Fruit fly (Drosophila melanogaster) whole organism, adult: ENCODE measurements around the gene CG12439.

ENCODE experiments used
- CG11617 ChIP-seq: fragments of 200-800 bp; sonication (Bioruptor generic); optimal IDR thresholded peaks from 2 replicates; lab custom pipeline; 2017; ENCODE audit warnings: mild to moderate bottlenecking, missing biosample characterization, missing genetic modification reagents, missing genetic modification characterization
- CG12768 ChIP-seq: fragments of 200-800 bp; sonication (Bioruptor generic); optimal IDR thresholded peaks from 2 replicates; lab custom pipeline; 2017; ENCODE audit warnings: missing biosample characterization, missing genetic modification characterization, mild to moderate bottlenecking, moderate library complexity, missing genetic modification reagents
- CG14711 ChIP-seq: fragments of 200-800 bp; sonication (Bioruptor generic); optimal IDR thresholded peaks from 2 replicates; lab custom pipeline; 2018; ENCODE audit warnings: missing biosample characterization, mild to moderate bottlenecking, missing genetic modification characterization, moderate library complexity
- CG1620 ChIP-seq: fragments of 200-800 bp; sonication (Bioruptor generic); optimal IDR thresholded peaks from 2 replicates; lab custom pipeline; 2016; ENCODE audit warnings: missing biosample characterization, missing genetic modification characterization
- CG33017 ChIP-seq: fragments of 200-800 bp; sonication (Bioruptor generic); optimal IDR thresholded peaks from 2 replicates; lab custom pipeline; 2018; ENCODE audit warnings: missing biosample characterization, mild to moderate bottlenecking, missing genetic modification characterization, moderate library complexity
- CG5204 ChIP-seq: fragments of 200-800 bp; sonication (Bioruptor generic); optimal IDR thresholded peaks from 2 replicates; lab custom pipeline; 2016; ENCODE audit warnings: missing biosample characterization, missing genetic modification characterization
- CG7045 ChIP-seq: fragments of 200-800 bp; sonication (Bioruptor generic); optimal IDR thresholded peaks from 2 replicates; lab custom pipeline; 2017; ENCODE audit warnings: missing biosample characterization, mild to moderate bottlenecking, missing genetic modification characterization
- CG7101 ChIP-seq: fragments of 200-800 bp; sonication (Bioruptor generic); optimal IDR thresholded peaks from 2 replicates; lab custom pipeline; 2018; ENCODE audit warnings: missing biosample characterization, mild to moderate bottlenecking, missing genetic modification characterization, moderate library complexity
- Clk ChIP-seq: fragments of 200-800 bp; sonication (Bioruptor generic); optimal IDR thresholded peaks from 2 replicates; lab custom pipeline; 2017; ENCODE audit warnings: missing biosample characterization, missing genetic modification characterization
- Crg-1 ChIP-seq: fragments of 200-800 bp; sonication (Bioruptor generic); optimal IDR thresholded peaks from 2 replicates; lab custom pipeline; 2016; ENCODE audit warnings: missing biosample characterization, missing genetic modification characterization
- Hr96 ChIP-seq: fragments of 200-800 bp; sonication (Bioruptor generic); optimal IDR thresholded peaks from 2 replicates; lab custom pipeline; 2016; ENCODE audit warnings: missing biosample characterization, missing genetic modification characterization
- Mnt ChIP-seq: fragments of 200-800 bp; sonication (Bioruptor generic); optimal IDR thresholded peaks from 2 replicates; lab custom pipeline; 2016; ENCODE audit warnings: missing biosample characterization, mild to moderate bottlenecking, missing genetic modification characterization
- bab1 ChIP-seq: fragments of 200-800 bp; sonication (Bioruptor generic); optimal IDR thresholded peaks from 3 replicates; lab custom pipeline; 2019; ENCODE audit warnings: missing biosample characterization, mild to moderate bottlenecking, missing genetic modification characterization, moderate library complexity
- cic ChIP-seq: fragments of 200-800 bp; sonication (Bioruptor generic); optimal IDR thresholded peaks from 2 replicates; lab custom pipeline; 2017; ENCODE audit warnings: missing biosample characterization, mild to moderate bottlenecking, missing genetic modification characterization, moderate library complexity
- cnc ChIP-seq, 2 experiments: fragments of >200 bp; optimal IDR thresholded peaks; 2 replicates each; lab custom pipeline; 2017
- kay ChIP-seq: fragments of 200-800 bp; sonication (Bioruptor generic); peaks from one replicate; lab custom pipeline; 2016; ENCODE audit warnings: missing biosample characterization, missing genetic modification characterization, borderline replicate concordance
- ovo ChIP-seq: fragments of 200-800 bp; sonication (Bioruptor generic); optimal IDR thresholded peaks from 2 replicates; lab custom pipeline; 2016; ENCODE audit warnings: missing biosample characterization, missing genetic modification characterization
- pad ChIP-seq: fragments of 200-800 bp; sonication (Bioruptor generic); optimal IDR thresholded peaks from 3 replicates; lab custom pipeline; 2017; ENCODE audit warnings: missing biosample characterization, missing genetic modification characterization, mild to moderate bottlenecking, moderate library complexity, missing genetic modification reagents
- tj ChIP-seq: fragments of 200-800 bp; sonication (Bioruptor generic); optimal IDR thresholded peaks from 3 replicates; lab custom pipeline; 2017; ENCODE audit warnings: missing biosample characterization, mild to moderate bottlenecking, missing genetic modification characterization, moderate library complexity
- toe ChIP-seq: fragments of 200-800 bp; sonication (Bioruptor generic); optimal IDR thresholded peaks from 2 replicates; lab custom pipeline; 2016; ENCODE audit warnings: missing biosample characterization, missing genetic modification characterization

The CG12439 gene

dm6 chr2L:9125418-9125928, 48.6 kb downstream of the CG12439 start, which contains the start of gene CG32982:
TSS of gene CG32982 (plus strand) at chr2L:9125737.
- TF ChIP-seq toe (peak; percentile 87), kay (peak; percentile 53), Hr96 (peak; percentile 85), Mnt (GFP tag; lab: Kevin White, UChicago) (peak; percentile 32), CG14711 (tag; lab: Kevin White, UChicago) (peak; percentile 54), cnc (optimal IDR thresholded peaks at IDR 0.05; lab: Kevin White, UChicago) (no peak), CG5204 (peak; percentile 86), CG12768 (GFP tag; lab: Kevin White, UChicago) (peak; percentile 87), tj (GFP tag; lab: Kevin White, UChicago) (peak; percentile 46), CG7045 (GFP tag; lab: Kevin White, UChicago) (peak; percentile 86), CG11617 (peak; percentile 81), pad (peak; percentile 61), ovo (GFP tag; lab: Kevin White, UChicago) (peak; percentile 46), CG7101 (tag; lab: Kevin White, UChicago) (peak; percentile 74), bab1 (GFP tag; lab: Kevin White, UChicago) (peak; percentile 41), Clk (GFP tag; lab: Kevin White, UChicago) (peak; percentile 67), CG33017 (tag; lab: Kevin White, UChicago) (peak; percentile 73), Crg-1 (peak; percentile 54), CG1620 (GFP tag; lab: Kevin White, UChicago) (peak; percentile 60), cic (no peak)

dm6 chr2L:9127072-9127646, 50.2 kb downstream of the CG12439 start:
- TF ChIP-seq bab1 (GFP tag; lab: Kevin White, UChicago) (no peak), ovo (GFP tag; lab: Kevin White, UChicago) (no peak), CG14711 (tag; lab: Kevin White, UChicago) (no peak), cnc (optimal IDR thresholded peaks at IDR 0.05; lab: Kevin White, UChicago) (no peak)
